Fruit fly (Drosophila melanogaster) whole organism, prepupa: Measurements from ENCODE around the gene CG6621.
A peak's percentile ranks its signal among the peaks of the same experiment; 100 is the strongest.

Source experiments
- CG10631 ChIP-seq: fragments of 200-800 bp; sonication (Bioruptor generic); optimal IDR thresholded peaks from 2 replicates; lab custom pipeline; 2016; ENCODE audit warnings: missing biosample characterization, missing genetic modification characterization
- Lpt ChIP-seq: fragments of 200-800 bp; sonication (Bioruptor generic); optimal IDR thresholded peaks from 3 replicates; lab custom pipeline; 2016; ENCODE audit warnings: missing biosample characterization, missing genetic modification characterization
- pdm3 ChIP-seq: fragments of 200-800 bp; sonication (Bioruptor generic); optimal IDR thresholded peaks from 3 replicates; lab custom pipeline; 2016; ENCODE audit warnings: missing biosample characterization, missing genetic modification characterization
- svp ChIP-seq: fragments of 200-800 bp; sonication (Bioruptor generic); peaks from one replicate; lab custom pipeline; 2016; ENCODE audit warnings: missing biosample characterization, missing genetic modification characterization

DNA sequence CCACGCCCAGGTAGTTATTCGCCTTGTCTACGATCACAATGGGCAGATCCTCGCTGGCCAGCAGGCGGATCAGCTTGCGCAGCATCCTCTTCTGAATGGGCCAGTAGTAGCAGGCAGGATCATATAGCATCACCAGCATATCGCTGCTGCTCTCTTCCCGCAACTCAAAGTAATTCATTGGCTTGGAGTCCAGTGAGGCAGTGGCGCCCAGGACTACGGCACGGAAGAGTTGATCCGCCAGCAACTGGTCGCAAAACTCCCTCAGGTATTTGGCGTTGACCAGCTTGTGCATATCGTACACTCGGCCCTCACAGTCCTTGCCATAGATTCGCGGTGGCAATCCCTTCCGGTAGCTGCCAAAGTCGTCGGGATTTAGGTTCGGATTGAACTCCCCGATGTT, 14.7 kb downstream of the CG6621 start:
- TF ChIP-seq pdm3 (no peak), svp (GFP tag; lab: Kevin White, UChicago) (peak; percentile 52), Lpt (GFP tag; lab: Kevin White, UChicago) (no peak), CG10631 (GFP tag; lab: Kevin White, UChicago) (no peak)
